Worm (Caenorhabditis elegans) whole organism, mixed stage, embryonic: ENCODE results near the gene C17B7.5.
A peak's percentile ranks its signal among the peaks of the same experiment; 100 is the strongest.

Experiments used
- M03D4.4 ChIP-seq: sonication (generic microtip); optimal IDR thresholded peaks from 2 replicates; lab custom pipeline; 2017; ENCODE audit warnings: mild to moderate bottlenecking, missing genetic modification characterization, missing compliant biosample characterization
- bed-3 ChIP-seq: fragments of 200-800 bp; sonication (Bioruptor generic); optimal IDR thresholded peaks from 3 replicates; lab custom pipeline; 2018; ENCODE audit warnings: mild to moderate bottlenecking, missing genetic modification characterization, moderate library complexity, missing compliant biosample characterization
- ceh-39 ChIP-seq: fragments of 150-350 bp; optimal IDR thresholded peaks from 2 replicates; lab custom pipeline; 2014; ENCODE audit warnings: missing biosample characterization, missing genetic modification characterization
- ceh-83 ChIP-seq: fragments of 200-800 bp; sonication (Bioruptor generic); optimal IDR thresholded peaks from 2 replicates; lab custom pipeline; 2018; ENCODE audit warnings: mild to moderate bottlenecking, missing genetic modification characterization, missing compliant biosample characterization
- ces-1 ChIP-seq: fragments of 150-350 bp; optimal IDR thresholded peaks from 2 replicates; lab custom pipeline; 2014; ENCODE audit warnings: missing biosample characterization, missing genetic modification reagents, missing genetic modification characterization
- cnd-1 ChIP-seq: fragments of 200-800 bp; sonication (Bioruptor generic); optimal IDR thresholded peaks from 2 replicates; lab custom pipeline; 2018; ENCODE audit warnings: mild to moderate bottlenecking, missing genetic modification characterization, missing compliant biosample characterization
- drap-1 ChIP-seq: fragments of 200-800 bp; sonication (Bioruptor generic); optimal IDR thresholded peaks from 3 replicates; lab custom pipeline; 2018; ENCODE audit warnings: mild to moderate bottlenecking, missing genetic modification characterization, missing compliant biosample characterization
- elt-1 ChIP-seq: sonication (generic microtip); optimal IDR thresholded peaks from 2 replicates; lab custom pipeline; 2017; ENCODE audit warnings: missing genetic modification characterization, mild to moderate bottlenecking, missing compliant biosample characterization, antibody characterized with exemption, moderate library complexity, borderline replicate concordance; ENCODE audit not compliant: insufficient read depth
- elt-3 ChIP-seq: fragments of 150-350 bp; optimal IDR thresholded peaks from 2 replicates; lab custom pipeline; 2014; ENCODE audit warnings: missing biosample characterization, missing genetic modification characterization
- ham-2 ChIP-seq: fragments of 200-800 bp; sonication (Bioruptor generic); optimal IDR thresholded peaks from 2 replicates; lab custom pipeline; 2018; ENCODE audit warnings: mild to moderate bottlenecking, missing genetic modification characterization, missing compliant biosample characterization
- hlh-1 ChIP-seq: fragments of 150-350 bp; optimal IDR thresholded peaks from 2 replicates; lab custom pipeline; 2014; ENCODE audit warnings: missing biosample characterization, missing genetic modification reagents, missing genetic modification characterization
- lin-13 ChIP-seq: fragments of 150-350 bp; optimal IDR thresholded peaks from 2 replicates; lab custom pipeline; 2014; ENCODE audit warnings: missing biosample characterization, missing genetic modification characterization
- lsy-2 ChIP-seq: fragments of 150-350 bp; optimal IDR thresholded peaks from 2 replicates; lab custom pipeline; 2014; ENCODE audit warnings: missing biosample characterization, missing genetic modification characterization
- mab-5 ChIP-seq: fragments of 150-350 bp; optimal IDR thresholded peaks from 2 replicates; lab custom pipeline; 2014; ENCODE audit warnings: missing biosample characterization, missing genetic modification characterization
- mep-1 ChIP-seq: fragments of 150-350 bp; optimal IDR thresholded peaks from 2 replicates; lab custom pipeline; 2017; ENCODE audit warnings: missing biosample characterization, missing genetic modification reagents, missing genetic modification characterization, inconsistent platforms
- nhr-12 ChIP-seq: fragments of 150-350 bp; optimal IDR thresholded peaks from 2 replicates; lab custom pipeline; 2014; ENCODE audit warnings: missing biosample characterization, missing genetic modification characterization
- nhr-237 ChIP-seq: fragments of 150-350 bp; optimal IDR thresholded peaks from 2 replicates; lab custom pipeline; 2014; ENCODE audit warnings: missing biosample characterization, missing genetic modification characterization
- nhr-28 ChIP-seq: fragments of 150-350 bp; optimal IDR thresholded peaks from 2 replicates; lab custom pipeline; 2014; ENCODE audit warnings: missing biosample characterization, missing genetic modification characterization
- nhr-76 ChIP-seq: sonication (generic microtip); optimal IDR thresholded peaks from 2 replicates; lab custom pipeline; 2017; ENCODE audit warnings: missing biosample characterization, missing genetic modification characterization
- sem-2 ChIP-seq: fragments of 200-800 bp; sonication (Bioruptor generic); optimal IDR thresholded peaks from 2 replicates; lab custom pipeline; 2018; ENCODE audit warnings: mild to moderate bottlenecking, missing genetic modification characterization, missing compliant biosample characterization
- snpc-4 ChIP-seq: fragments of 150-350 bp; optimal IDR thresholded peaks from 2 replicates; lab custom pipeline; 2014; ENCODE audit warnings: missing biosample characterization, missing genetic modification characterization
- sptf-1 ChIP-seq: sonication (generic microtip); optimal IDR thresholded peaks from 2 replicates; lab custom pipeline; 2017; ENCODE audit warnings: mild to moderate bottlenecking, missing genetic modification characterization, moderate library complexity, missing compliant biosample characterization
- unc-120 ChIP-seq: sonication (generic microtip); optimal IDR thresholded peaks from 2 replicates; lab custom pipeline; 2017; ENCODE audit warnings: missing genetic modification characterization, missing compliant biosample characterization; ENCODE audit not compliant: poor library complexity, severe bottlenecking
- unc-39 ChIP-seq: fragments of 150-350 bp; optimal IDR thresholded peaks from 2 replicates; lab custom pipeline; 2014; ENCODE audit warnings: missing biosample characterization, missing genetic modification characterization
- zip-8 ChIP-seq: fragments of 150-350 bp; optimal IDR thresholded peaks from 2 replicates; lab custom pipeline; 2014; ENCODE audit warnings: missing biosample characterization, missing genetic modification characterization
- ztf-11 ChIP-seq: fragments of 150-350 bp; optimal IDR thresholded peaks from 2 replicates; lab custom pipeline; 2014; ENCODE audit warnings: missing biosample characterization, missing genetic modification characterization

C17B7.5 gene

ce11 chrV:3295368-3295767, 38.1 kb upstream of the C17B7.5 start:
- no peak for TF ChIP-seq M03D4.4
- TF ChIP-seq ztf-11 (tag; lab: Kevin White, UChicago) = no peak
- no peak for TF ChIP-seq nhr-28 (tag; lab: Kevin White, UChicago)
- no peak for TF ChIP-seq zip-8 (tag; lab: Kevin White, UChicago)
- no peak for TF ChIP-seq bed-3
- TF ChIP-seq elt-1 (tag; lab: Kevin White, UChicago) = no peak
- no peak for TF ChIP-seq ces-1 (GFP tag; lab: Kevin White, UChicago)
- TF ChIP-seq unc-120 (tag; lab: Kevin White, UChicago) = no peak
- no peak for TF ChIP-seq elt-3 (tag; lab: Kevin White, UChicago)
- TF ChIP-seq sptf-1 (tag; lab: Kevin White, UChicago) = no peak
- TF ChIP-seq ham-2 = no peak
- TF ChIP-seq ceh-83 (GFP tag; lab: Kevin White, UChicago) = no peak
- TF ChIP-seq hlh-1 (tag; lab: Kevin White, UChicago) = no peak
- TF ChIP-seq sem-2 (GFP tag; lab: Kevin White, UChicago) = no peak

- TF ChIP-seq nhr-76 (tag; lab: Kevin White, UChicago) = no peak
- TF ChIP-seq drap-1 (GFP tag; lab: Kevin White, UChicago) = no peak
- no peak for TF ChIP-seq snpc-4 (tag; lab: Kevin White, UChicago)
- no peak for TF ChIP-seq nhr-237 (tag; lab: Kevin White, UChicago)
- TF ChIP-seq, all 35 proteins: peak for 0
Observed at ce11 chrV:3297764-3298163, 35.7 kb upstream of the C17B7.5 start, which contains the start of gene srx-122. Gene srx-122 (minus strand): TSS chrV:3297864.

- TF ChIP-seq ceh-39 (tag; lab: Kevin White, UChicago) (no peak), elt-3 (tag; lab: Kevin White, UChicago) (no peak), lin-13 (tag; lab: Kevin White, UChicago) (no peak)
- TF ChIP-seq, all 35 proteins: peak for 0
Observed at ce11 chrV:3299437-3299836, 34.0 kb upstream of the C17B7.5 start.

ce11 chrV:3301898-3302297, 31.5 kb upstream of the C17B7.5 start, which contains the start of gene srbc-1:
Gene srbc-1 (minus strand): TSS chrV:3301998.
- no peak for TF ChIP-seq cnd-1
- no peak for TF ChIP-seq drap-1 (GFP tag; lab: Kevin White, UChicago)
- no peak for TF ChIP-seq ztf-11 (tag; lab: Kevin White, UChicago)
- TF ChIP-seq lsy-2 (tag; lab: Kevin White, UChicago) = no peak
- TF ChIP-seq unc-120 (tag; lab: Kevin White, UChicago) = no peak
- no peak for TF ChIP-seq mep-1 (tag; lab: Kevin White, UChicago)
- TF ChIP-seq unc-39 (tag; lab: Kevin White, UChicago) = no peak

DNA sequence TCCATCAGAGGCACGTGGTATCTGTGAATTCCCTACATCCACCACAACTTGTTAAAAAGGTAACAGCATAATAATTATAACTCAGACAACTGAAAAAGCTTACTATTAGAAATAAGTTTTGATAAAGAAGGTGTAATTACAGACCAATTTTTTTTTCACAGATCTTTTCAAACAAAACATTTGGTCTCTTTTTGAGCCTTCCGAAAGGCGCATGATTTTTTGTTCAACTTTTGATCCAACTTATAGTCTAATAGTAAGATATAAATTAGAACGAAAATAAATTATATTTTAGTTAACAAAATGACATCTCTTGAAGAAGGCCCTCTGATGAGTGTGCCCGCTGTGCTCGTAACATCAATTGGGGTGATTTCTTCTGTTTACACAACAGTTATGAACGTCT, 25.3 kb upstream of the C17B7.5 start, which contains the start of gene srbc-3:
TSS of gene srbc-3 (plus strand) at position 301 of the 400 bp plus-strand sequence.
- TF ChIP-seq mab-5 (no peak), unc-39 (tag; lab: Kevin White, UChicago) (no peak)

DNA sequence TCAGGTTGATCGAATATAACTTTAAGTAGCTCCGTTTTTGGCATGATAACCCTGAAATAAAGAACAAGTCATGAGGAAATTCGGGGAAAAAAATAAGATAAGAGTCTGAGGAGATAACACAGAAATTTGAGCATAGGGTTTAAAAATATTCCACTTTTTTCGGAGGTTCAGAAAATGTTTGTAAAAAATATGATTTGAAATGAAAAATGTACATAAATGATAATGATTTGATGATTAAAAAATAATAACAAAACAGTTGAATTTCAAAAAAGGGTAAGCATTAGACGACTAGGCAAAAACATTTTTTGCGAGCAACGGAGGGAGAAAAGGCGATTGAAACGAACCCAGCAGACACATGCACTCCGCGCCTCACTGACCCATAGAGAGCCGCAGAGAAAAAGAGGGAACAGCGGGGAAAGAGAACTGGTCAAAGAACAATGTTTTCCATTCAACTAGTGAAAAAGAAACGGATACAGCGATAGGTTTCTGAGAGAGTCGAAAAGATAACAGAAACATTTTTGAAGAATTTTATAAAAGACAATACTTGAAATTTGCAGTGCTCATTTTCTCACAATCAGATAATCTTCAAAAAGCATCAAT, 21.3 kb upstream of the C17B7.5 start, which contains the start of gene arrd-18:
TSS of gene arrd-18 (minus strand) at position 51 of the 600 bp plus-strand sequence.
- TF ChIP-seq hlh-1 (tag; lab: Kevin White, UChicago) = peak; percentile 3
- peak; percentile 10 for TF ChIP-seq ces-1 (GFP tag; lab: Kevin White, UChicago)
- no peak for TF ChIP-seq unc-39 (tag; lab: Kevin White, UChicago)

DNA sequence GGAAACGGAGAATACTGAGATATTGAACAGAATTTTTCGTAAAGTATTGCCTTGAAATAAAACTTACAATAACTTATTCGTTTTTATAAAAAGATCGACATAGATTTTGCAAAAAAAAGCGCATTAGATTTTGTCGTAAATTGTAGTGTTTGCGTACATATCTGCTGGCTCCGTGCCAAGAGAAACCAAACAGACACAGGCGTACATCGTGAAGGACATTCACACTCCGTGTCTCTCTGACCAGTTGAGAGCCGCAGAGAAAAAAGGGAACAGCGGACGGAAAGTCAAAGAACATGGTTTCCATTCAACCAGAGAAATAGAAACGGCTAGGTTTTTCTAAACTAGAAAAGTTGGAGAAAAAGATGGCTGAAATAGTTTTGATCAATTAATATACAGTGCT, 18.1 kb upstream of the C17B7.5 start, which contains the start of gene arrd-19:
TSS of gene arrd-19 (minus strand) at position 209 of the 400 bp plus-strand sequence.
- TF ChIP-seq nhr-237 (tag; lab: Kevin White, UChicago) (peak; percentile 19), mep-1 (tag; lab: Kevin White, UChicago) (peak; percentile 4), nhr-12 (tag; lab: Kevin White, UChicago) (no peak), hlh-1 (tag; lab: Kevin White, UChicago) (peak; percentile 49)
